Worm (Caenorhabditis elegans) whole organism, late embryonic: ENCODE results near the gene sri-6.

Experiments used
- C08G9.2 ChIP-seq: sonication (generic microtip); optimal IDR thresholded peaks from 2 replicates; lab custom pipeline; 2016; ENCODE audit warnings: mild to moderate bottlenecking, missing genetic modification characterization, moderate library complexity, missing compliant biosample characterization
- ceh-48 ChIP-seq: sonication (generic microtip); optimal IDR thresholded peaks from 2 replicates; lab custom pipeline; 2016; ENCODE audit warnings: missing genetic modification characterization, inconsistent platforms, missing compliant biosample characterization
- tbx-2 ChIP-seq: sonication (generic microtip); optimal IDR thresholded peaks from 2 replicates; lab custom pipeline; 2016; ENCODE audit warnings: missing genetic modification characterization, missing compliant biosample characterization

DNA sequence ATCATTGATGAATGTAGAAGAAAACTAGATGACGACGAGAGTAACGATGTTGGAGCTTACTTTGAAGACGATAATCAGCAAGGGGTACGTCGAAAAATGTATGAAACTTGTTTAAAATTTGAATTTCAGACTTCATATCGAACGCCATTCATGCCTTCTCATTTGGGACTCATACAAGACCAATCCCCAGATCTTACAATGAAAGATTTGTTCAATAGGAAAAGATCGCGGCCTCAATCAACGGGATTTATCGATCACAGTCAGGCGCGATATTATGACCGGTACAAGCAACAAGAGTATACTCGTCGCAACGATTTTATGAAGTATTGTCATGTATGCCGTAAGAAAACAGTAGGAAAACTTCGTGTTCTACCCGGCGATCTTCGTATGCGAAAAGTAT is 8.7 kb upstream of the sri-6 start:
- TF ChIP-seq C08G9.2 (tag; lab: Kevin White, UChicago) (no peak), ceh-48 (tag; lab: Kevin White, UChicago) (no peak), tbx-2 (tag; lab: Kevin White, UChicago) (no peak)
